Worm (Caenorhabditis elegans): ENCODE results near the gene F09E10.5.

The F09E10.5 gene

ce11 chrX:1499499-1499898 lies 5.3 kb upstream of the F09E10.5 start:
- TF ChIP-seq flh-1 (GFP tag; optimal IDR thresholded peaks at IDR 0.05), result no peak
- peak; percentile 53 for TF ChIP-seq blmp-1 (tag; optimal IDR thresholded peaks at IDR 0.05)
- no peak for TF ChIP-seq ceh-83 (GFP tag; optimal IDR thresholded peaks at IDR 0.05)
- no peak for TF ChIP-seq elt-3 (tag; optimal IDR thresholded peaks at IDR 0.05)

- TF ChIP-seq tbx-8 (GFP tag; optimal IDR thresholded peaks at IDR 0.05) (no peak), ham-2 (GFP tag; optimal IDR thresholded peaks at IDR 0.05) (no peak), snpc-4 (tag; optimal IDR thresholded peaks at IDR 0.05) (no peak), bed-3 (GFP tag; optimal IDR thresholded peaks at IDR 0.05) (no peak), elt-1 (tag; optimal IDR thresholded peaks at IDR 0.05; ENCODE audit: borderline replicate concordance, insufficient read depth) (no peak), unc-62 (GFP tag; optimal IDR thresholded peaks at IDR 0.05) (no peak), ceh-43 (GFP tag; optimal IDR thresholded peaks at IDR 0.05) (no peak), mab-5 (tag; optimal IDR thresholded peaks at IDR 0.05) (no peak), mls-2 (tag; optimal IDR thresholded peaks at IDR 0.05) (no peak), nhr-76 (tag; optimal IDR thresholded peaks at IDR 0.05) (no peak), lsy-2 (tag; optimal IDR thresholded peaks at IDR 0.05) (no peak), sptf-1 (tag; optimal IDR thresholded peaks at IDR 0.05) (no peak), lin-13 (tag; optimal IDR thresholded peaks at IDR 0.05) (no peak)
Observed at ce11 chrX:1497581-1497980, 3.4 kb upstream of the F09E10.5 start, which contains the start of gene F09E10.6. Gene F09E10.6 (minus strand): TSS chrX:1497681.

ce11 chrX:1495980-1496379 lies 1.8 kb upstream of the F09E10.5 start:
- no peak for TF ChIP-seq unc-39 (tag; optimal IDR thresholded peaks at IDR 0.05)
- no peak for TF ChIP-seq drap-1 (GFP tag; optimal IDR thresholded peaks at IDR 0.05)
- no peak for TF ChIP-seq unc-120 (tag; optimal IDR thresholded peaks at IDR 0.05; ENCODE audit: poor library complexity, severe bottlenecking)
- TF ChIP-seq elt-1 (tag; optimal IDR thresholded peaks at IDR 0.05; ENCODE audit: borderline replicate concordance, insufficient read depth), result no peak

ce11 chrX:1492174-1492573 lies 2.0 kb downstream of the F09E10.5 start:
- TF ChIP-seq lin-32 (GFP tag; optimal IDR thresholded peaks at IDR 0.05) (no peak), lsy-2 (tag; optimal IDR thresholded peaks at IDR 0.05) (no peak), pha-4 (tag; optimal IDR thresholded peaks at IDR 0.05) (no peak), blmp-1 (tag; optimal IDR thresholded peaks at IDR 0.05) (no peak), nhr-12 (tag; optimal IDR thresholded peaks at IDR 0.05) (no peak), lin-13 (tag; optimal IDR thresholded peaks at IDR 0.05) (no peak), unc-120 (tag; optimal IDR thresholded peaks at IDR 0.05; ENCODE audit: poor library complexity, severe bottlenecking) (no peak), ham-2 (GFP tag; optimal IDR thresholded peaks at IDR 0.05) (no peak), ceh-39 (tag; optimal IDR thresholded peaks at IDR 0.05) (no peak), unc-39 (tag; optimal IDR thresholded peaks at IDR 0.05) (no peak), unc-62 (GFP tag; optimal IDR thresholded peaks at IDR 0.05) (no peak)

- TF ChIP-seq ces-1 (GFP tag; optimal IDR thresholded peaks at IDR 0.05), result no peak
- no peak for TF ChIP-seq nhr-28 (tag; optimal IDR thresholded peaks at IDR 0.05)
- no peak for TF ChIP-seq mls-2 (tag; optimal IDR thresholded peaks at IDR 0.05)
- no peak for TF ChIP-seq nhr-2 (tag; optimal IDR thresholded peaks at IDR 0.05)
- no peak for TF ChIP-seq unc-62 (GFP tag; optimal IDR thresholded peaks at IDR 0.05)
- TF ChIP-seq lin-32 (GFP tag; optimal IDR thresholded peaks at IDR 0.05), result no peak
- no peak for TF ChIP-seq mep-1 (tag; optimal IDR thresholded peaks at IDR 0.05)
- TF ChIP-seq ceh-39 (tag; optimal IDR thresholded peaks at IDR 0.05), result no peak
- TF ChIP-seq bed-3 (GFP tag; optimal IDR thresholded peaks at IDR 0.05), result no peak
- TF ChIP-seq flh-1 (GFP tag; optimal IDR thresholded peaks at IDR 0.05), result no peak
- no peak for TF ChIP-seq unc-39 (tag; optimal IDR thresholded peaks at IDR 0.05)
- TF ChIP-seq nhr-12 (tag; optimal IDR thresholded peaks at IDR 0.05), result no peak
- TF ChIP-seq zip-8 (tag; optimal IDR thresholded peaks at IDR 0.05), result no peak
- no peak for TF ChIP-seq ceh-83 (GFP tag; optimal IDR thresholded peaks at IDR 0.05)
- TF ChIP-seq drap-1 (GFP tag; optimal IDR thresholded peaks at IDR 0.05), result no peak
- no peak for TF ChIP-seq snpc-4 (tag; optimal IDR thresholded peaks at IDR 0.05)
- no peak for TF ChIP-seq tbx-8 (GFP tag; optimal IDR thresholded peaks at IDR 0.05)
- no peak for TF ChIP-seq pha-4 (tag; optimal IDR thresholded peaks at IDR 0.05)
- TF ChIP-seq nhr-237 (tag; optimal IDR thresholded peaks at IDR 0.05), result no peak
- no peak for TF ChIP-seq M03D4.4 (tag; optimal IDR thresholded peaks at IDR 0.05)
Observed at ce11 chrX:1491036-1491435, 3.1 kb downstream of the F09E10.5 start.

Data from whole organism, mixed stage, embryonic.